Worm (Caenorhabditis elegans): ENCODE results near the gene emb-8.

DNA sequence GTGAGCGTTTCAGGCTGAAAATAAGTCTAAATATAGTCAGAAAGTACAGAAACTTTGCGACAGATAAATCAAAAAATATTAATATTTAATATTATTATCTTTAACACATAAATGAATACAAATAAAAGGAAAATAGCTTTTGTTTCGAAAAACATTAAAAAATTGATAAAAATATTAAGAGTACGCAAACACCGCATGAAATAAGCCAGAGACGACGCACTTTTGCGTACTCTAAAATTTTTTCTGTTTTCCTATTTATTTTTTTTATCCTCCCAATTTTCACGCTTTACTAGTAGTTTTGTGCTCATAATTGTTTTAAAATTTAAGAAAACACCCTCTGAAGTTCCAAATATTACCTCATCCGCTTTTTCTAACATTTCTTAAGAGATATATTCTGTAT is 46.3 kb downstream of the emb-8 start, which contains the start of the genes rbm-42 and grwd-1:
- TF ChIP-seq ztf-4 (tag; optimal IDR thresholded peaks at IDR 0.05) (no peak), unc-62 (GFP tag; optimal IDR thresholded peaks at IDR 0.05) (no peak)
